Worm (Caenorhabditis elegans) whole organism, L1 larva: ENCODE data around the gene cyp-33C7.

ENCODE experiments used
- ama-1 ChIP-seq: fragments of 150-350 bp; optimal IDR thresholded peaks from 2 replicates; lab custom pipeline; 2014
- egl-27 ChIP-seq, 2 experiments: fragments of 150-350 bp in 1 of 2; sonication (generic microtip); optimal IDR thresholded peaks; 3 replicates each; lab custom pipeline; 2017 to 2018; ENCODE audit warnings: missing biosample characterization in 2 of 2, missing genetic modification characterization in 2 of 2, missing genetic modification reagents in 2 of 2
- elt-2 ChIP-seq: sonication (generic microtip); optimal IDR thresholded peaks from 2 replicates; lab custom pipeline; 2016; ENCODE audit warnings: missing genetic modification characterization, mild to moderate bottlenecking, inconsistent platforms, missing compliant biosample characterization, missing genetic modification reagents
- elt-3 ChIP-seq, 6 experiments: fragments of 150-350 bp in 1 of 6; sonication (generic microtip); optimal IDR thresholded peaks; 2 replicates each; lab custom pipeline; 2017 to 2018; ENCODE audit warnings: missing biosample characterization in 6 of 6, missing genetic modification characterization in 6 of 6, inconsistent platforms in 1 of 6
- fos-1 ChIP-seq: fragments of 150-350 bp; optimal IDR thresholded peaks from 2 replicates; lab custom pipeline; 2014; ENCODE audit warnings: missing biosample characterization, missing genetic modification characterization
- mep-1 ChIP-seq: fragments of 150-350 bp; optimal IDR thresholded peaks from 2 replicates; lab custom pipeline; 2014; ENCODE audit warnings: missing biosample characterization, missing genetic modification characterization
- nhr-85 ChIP-seq: sonication (generic microtip); peaks from one replicate; lab custom pipeline; 2016; ENCODE audit warnings: missing genetic modification characterization, inconsistent platforms, missing compliant biosample characterization
- tbx-2 ChIP-seq: sonication (generic microtip); optimal IDR thresholded peaks from 2 replicates; lab custom pipeline; 2016; ENCODE audit warnings: missing genetic modification characterization, missing compliant biosample characterization

DNA sequence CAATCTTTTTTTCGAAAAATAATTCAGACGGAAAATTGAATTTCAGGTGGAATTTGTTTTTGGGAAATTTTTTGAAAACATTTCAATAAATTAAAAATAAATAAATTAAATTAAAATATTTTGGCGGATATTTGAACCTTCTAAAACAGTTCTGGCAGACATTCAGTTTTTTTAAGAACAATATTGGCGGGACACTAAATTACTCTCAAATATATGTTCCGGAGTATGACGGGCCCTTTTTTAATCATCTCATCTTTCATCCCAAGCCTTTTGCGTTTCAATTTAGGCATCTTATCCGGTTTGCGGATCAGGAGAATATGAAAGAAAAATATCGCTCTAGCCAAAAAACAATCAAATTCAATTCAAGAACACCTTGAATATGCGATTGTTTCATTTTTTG is 43.5 kb upstream of the cyp-33C7 start, which contains the start of gene svh-11:
- no peak for TF ChIP-seq mep-1 (tag; lab: Kevin White, UChicago)
- no peak for TF ChIP-seq egl-27 (tag; optimal IDR thresholded peaks at IDR 0.05; lab: Kevin White, UChicago)
- TF ChIP-seq nhr-85 (tag; lab: Kevin White, UChicago) = no peak
- TF ChIP-seq ama-1 (lab: Kevin White, UChicago) = no peak
- no peak for TF ChIP-seq fos-1 (tag; lab: Kevin White, UChicago)
- TF ChIP-seq tbx-2 = no peak
- TF ChIP-seq elt-2 (tag; lab: Kevin White, UChicago) = no peak
- no peak for TF ChIP-seq elt-3 (tag; optimal IDR thresholded peaks at IDR 0.05; lab: Kevin White, UChicago)
